Worm (Caenorhabditis elegans) whole organism, young adult: ENCODE data around the gene fis-1.

Experiments
- C17E4.6 ChIP-seq: fragments of 200-800 bp; sonication (Bioruptor generic); IDR thresholded peaks from 2 replicates; pipeline ENCODE4 v1.3.6; 2022; ENCODE audit warnings: missing genetic modification reagents, missing genetic modification characterization, missing compliant biosample characterization
- Y67H2A.10 ChIP-seq: fragments of 200-800 bp; sonication (Bioruptor generic); conservative IDR thresholded peaks from 2 replicates; pipeline ENCODE4 v1.3.6; 2022; ENCODE audit warnings: missing genetic modification reagents, missing genetic modification characterization, missing compliant biosample characterization
- ama-1 ChIP-seq, 3 experiments: fragments of 150-350 bp in 1 of 3; sonication (generic microtip) in 2 of 3; optimal IDR thresholded peaks; 2 replicates each; lab custom pipeline; 2014 to 2018; ENCODE audit warnings: missing biosample characterization in 2 of 3, missing genetic modification characterization in 2 of 3, missing genetic modification reagents in 2 of 3
- madf-6 ChIP-seq: fragments of 200-800 bp; sonication (Bioruptor generic); IDR thresholded peaks from 2 replicates; pipeline ENCODE4 v1.3.6; 2022; ENCODE audit warnings: missing genetic modification reagents, missing genetic modification characterization, missing compliant biosample characterization
- nhr-179 ChIP-seq: sonication (generic microtip); optimal IDR thresholded peaks from 2 replicates; lab custom pipeline; 2016; ENCODE audit warnings: mild to moderate bottlenecking, missing genetic modification characterization, missing compliant biosample characterization
- unc-130 ChIP-seq: sonication (generic microtip); optimal IDR thresholded peaks from 2 replicates; lab custom pipeline; 2016; ENCODE audit warnings: missing genetic modification reagents, missing genetic modification characterization, missing compliant biosample characterization
- unc-62 ChIP-seq: fragments of 150-350 bp; optimal IDR thresholded peaks from 2 replicates; lab custom pipeline; 2014; ENCODE audit warnings: missing biosample characterization, missing genetic modification reagents, missing genetic modification characterization

- TF ChIP-seq madf-6 (no peak), Y67H2A.10 (GFP tag; lab: Robert Waterston, UW) (no peak), ama-1 (optimal IDR thresholded peaks at IDR 0.05; lab: Kevin White, UChicago) (no peak), ama-1 (GFP tag; optimal IDR thresholded peaks at IDR 0.05; lab: Kevin White, UChicago) (no peak), C17E4.6 (GFP tag; lab: Robert Waterston, UW) (no peak), unc-62 (GFP tag; lab: Kevin White, UChicago) (no peak), unc-130 (GFP tag; lab: Kevin White, UChicago) (no peak), nhr-179 (no peak)
Observed at ce11 chrII:6764734-6765133, 9.8 kb downstream of the fis-1 start, which contains the start of gene nlp-50.
